Worm (Caenorhabditis elegans) whole organism, young adult: ENCODE measurements around the gene clc-13.

ENCODE experiments used
- B0261.1 ChIP-seq: sonication (generic microtip); optimal IDR thresholded peaks from 2 replicates; lab custom pipeline; 2016; ENCODE audit warnings: mild to moderate bottlenecking, missing genetic modification characterization, moderate library complexity, missing compliant biosample characterization
- F10E7.11 ChIP-seq: sonication (generic microtip); optimal IDR thresholded peaks from 2 replicates; lab custom pipeline; 2017; ENCODE audit warnings: mild to moderate bottlenecking, missing genetic modification characterization, moderate library complexity, missing compliant biosample characterization
- Y67H2A.10 ChIP-seq: fragments of 200-800 bp; sonication (Bioruptor generic); conservative IDR thresholded peaks from 2 replicates; pipeline ENCODE4 v1.3.6; 2022; ENCODE audit warnings: missing genetic modification reagents, missing genetic modification characterization, missing compliant biosample characterization
- chd-7 ChIP-seq: sonication (generic microtip); optimal IDR thresholded peaks from 2 replicates; lab custom pipeline; 2016; ENCODE audit warnings: mild to moderate bottlenecking, missing genetic modification characterization, moderate library complexity, missing compliant biosample characterization
- egl-44 ChIP-seq: fragments of 200-800 bp; sonication (Bioruptor generic); IDR thresholded peaks from 2 replicates; pipeline ENCODE4 v1.3.6; 2022; ENCODE audit warnings: missing genetic modification reagents, missing genetic modification characterization, missing compliant biosample characterization
- nhr-80 ChIP-seq: sonication (generic microtip); optimal IDR thresholded peaks from 2 replicates; lab custom pipeline; 2016; ENCODE audit warnings: missing genetic modification characterization, missing compliant biosample characterization
- rcor-1 ChIP-seq: fragments of 200-800 bp; sonication (Bioruptor generic); IDR thresholded peaks from 2 replicates; pipeline ENCODE4 v1.3.6; 2022; ENCODE audit warnings: missing genetic modification reagents, missing genetic modification characterization, missing compliant biosample characterization
- unc-130 ChIP-seq: sonication (generic microtip); optimal IDR thresholded peaks from 2 replicates; lab custom pipeline; 2016; ENCODE audit warnings: missing genetic modification reagents, missing genetic modification characterization, missing compliant biosample characterization
- unc-62 ChIP-seq: fragments of 150-350 bp; optimal IDR thresholded peaks from 2 replicates; lab custom pipeline; 2014; ENCODE audit warnings: missing biosample characterization, missing genetic modification reagents, missing genetic modification characterization
- xnd-1 ChIP-seq: sonication (generic microtip); optimal IDR thresholded peaks from 2 replicates; lab custom pipeline; 2016; ENCODE audit warnings: missing genotype, missing genetic modification reagents, missing genetic modification characterization, missing compliant biosample characterization

DNA sequence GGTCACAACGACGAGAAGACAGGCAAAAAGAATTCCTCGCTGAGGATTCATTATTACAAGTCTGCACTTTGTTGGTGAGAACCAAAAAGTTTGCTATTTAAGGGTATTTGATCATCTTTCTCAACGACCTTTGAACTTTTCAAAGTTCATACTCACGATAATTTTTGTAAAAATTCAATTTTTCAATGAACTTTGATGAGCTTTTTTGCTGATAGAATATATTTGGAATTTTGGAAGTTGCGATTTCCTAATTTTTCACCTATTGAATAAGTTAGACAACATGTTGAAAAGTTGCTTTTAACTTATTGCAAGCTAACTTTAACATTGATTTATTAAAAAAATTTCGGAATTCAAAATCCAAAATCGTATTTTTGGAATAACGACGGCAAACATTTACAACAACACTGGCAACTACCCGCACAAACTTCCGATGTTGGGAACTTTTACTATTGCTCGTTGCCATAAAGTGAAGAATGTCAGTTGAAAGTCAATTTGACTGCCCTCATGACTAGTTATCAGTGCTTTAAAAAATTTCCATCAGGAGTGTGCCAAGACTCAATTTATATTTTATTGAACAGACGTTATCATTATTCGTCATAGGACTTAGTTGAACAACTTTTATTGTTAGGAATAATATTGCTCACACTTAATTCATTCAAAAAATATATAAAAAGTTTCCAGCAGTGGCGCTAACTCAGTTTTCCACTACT lies 8.6 kb downstream of the clc-13 start, which contains the start of the genes F49H6.8 and F49H6.5:
- TF ChIP-seq B0261.1 (tag; lab: Kevin White, UChicago) (no peak), rcor-1 (GFP tag; lab: Robert Waterston, UW) (no peak), Y67H2A.10 (GFP tag; lab: Robert Waterston, UW) (no peak), unc-130 (GFP tag; lab: Kevin White, UChicago) (no peak), F10E7.11 (no peak), xnd-1 (tag; lab: Kevin White, UChicago) (no peak), chd-7 (tag; lab: Kevin White, UChicago) (no peak), egl-44 (GFP tag; lab: Robert Waterston, UW) (no peak), unc-62 (GFP tag; lab: Kevin White, UChicago) (no peak), nhr-80 (peak; percentile 37)
